Worm (Caenorhabditis elegans): Measurements from ENCODE around the gene C04A11.5.

ce11 chrX:13631122-13631672, 33.2 kb upstream of the C04A11.5 start, which contains the start of gene nlg-1:
- no peak for TF ChIP-seq tbx-37 (GFP tag; conservative IDR thresholded peaks at IDR 0.05)
- TF ChIP-seq ama-1 (optimal IDR thresholded peaks at IDR 0.05) = no peak
- TF ChIP-seq hmbx-1 (tag; optimal IDR thresholded peaks at IDR 0.05) = no peak
- TF ChIP-seq flt-1 (GFP tag; IDR thresholded peaks at IDR 0.05) = no peak
- no peak for TF ChIP-seq pes-1 (GFP tag; IDR thresholded peaks at IDR 0.05)
- TF ChIP-seq tra-4 (tag; optimal IDR thresholded peaks at IDR 0.05) = no peak
- no peak for TF ChIP-seq ceh-13 (GFP tag; optimal IDR thresholded peaks at IDR 0.05)
- TF ChIP-seq scrt-1 (GFP tag; IDR thresholded peaks at IDR 0.05) = no peak
- no peak for TF ChIP-seq sea-1 (GFP tag; conservative IDR thresholded peaks at IDR 0.05)
- no peak for TF ChIP-seq ceh-36 (tag; optimal IDR thresholded peaks at IDR 0.05)
